Worm (Caenorhabditis elegans): ENCODE data around the gene srg-29.

DNA sequence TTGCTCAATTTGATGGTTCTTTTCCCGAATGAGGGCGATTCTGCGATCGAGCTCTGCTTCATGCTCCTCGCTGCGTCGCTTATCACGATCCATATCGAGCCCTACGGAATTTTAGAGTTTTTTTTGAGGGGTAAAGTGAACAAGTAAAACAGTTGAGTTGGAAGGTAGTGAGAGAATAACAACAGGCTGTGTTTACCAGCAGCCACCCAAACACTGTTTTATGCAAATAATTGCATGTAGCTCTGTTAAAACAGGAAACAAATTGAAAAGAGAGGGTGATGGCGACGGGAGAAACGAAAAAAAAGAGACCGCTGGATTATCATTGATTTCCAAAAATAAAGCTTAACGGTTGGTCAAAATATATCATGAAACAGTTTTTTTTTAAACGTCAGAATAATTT is 8.7 kb upstream of the srg-29 start, which contains the start of gene C10G8.8:
- no peak for TF ChIP-seq dao-5 (tag; optimal IDR thresholded peaks at IDR 0.05)
- no peak for TF ChIP-seq W03F9.2 (tag; optimal IDR thresholded peaks at IDR 0.05)

All from whole organism, L4/young adult.